Fruit fly (Drosophila melanogaster): Measurements from ENCODE around the gene CG3706.

CG3706 gene

dm6 chrX:947450-948284 lies 15.4 kb upstream of the CG3706 start, which contains the start of gene CG3699 (continued):
- 0 out of 2 replicates have a peak, but pooled peaks have one; percentile 15 for TF ChIP-seq CG31441 (GFP tag; IDR thresholded peaks at IDR 0.05)
- TF ChIP-seq twi (tag; optimal IDR thresholded peaks at IDR 0.05) = no peak
- peak; percentile 39 for TF ChIP-seq Xbp1 (GFP tag; optimal IDR thresholded peaks at IDR 0.05)
- peak; percentile 24 for TF ChIP-seq Mad (GFP tag; optimal IDR thresholded peaks at IDR 0.05)
- no peak for TF ChIP-seq chn (GFP tag; optimal IDR thresholded peaks at IDR 0.05)
- peak; percentile 67 for TF ChIP-seq lab (GFP tag; optimal IDR thresholded peaks at IDR 0.05)
- no peak for TF ChIP-seq odd (GFP tag; optimal IDR thresholded peaks at IDR 0.05)
- TF ChIP-seq CG18011 (GFP tag; optimal IDR thresholded peaks at IDR 0.05) = no peak
- TF ChIP-seq Fer3 (tag; optimal IDR thresholded peaks at IDR 0.05) = peak; percentile 42
- TF ChIP-seq eve (GFP tag; optimal IDR thresholded peaks at IDR 0.05) = no peak
- peak; percentile 34 for TF ChIP-seq ind (GFP tag; optimal IDR thresholded peaks at IDR 0.05)
- no peak for TF ChIP-seq z (GFP tag; IDR thresholded peaks at IDR 0.05)
- no peak for TF ChIP-seq corto (GFP tag; optimal IDR thresholded peaks at IDR 0.05)
- peak; percentile 42; the same call in 1 of the 2 replicates for TF ChIP-seq CG32532 (GFP tag; IDR thresholded peaks at IDR 0.05)
- no peak for TF ChIP-seq pita (GFP tag; optimal IDR thresholded peaks at IDR 0.05)
- TF ChIP-seq crol (GFP tag; IDR thresholded peaks at IDR 0.05) = no peak
- 0 out of 2 replicates have a peak, but pooled peaks have one; percentile 25 for TF ChIP-seq rib (GFP tag; IDR thresholded peaks at IDR 0.05)
- TF ChIP-seq CG9727 (GFP tag; optimal IDR thresholded peaks at IDR 0.05) = peak; percentile 37
- TF ChIP-seq Pdp1 (GFP tag; optimal IDR thresholded peaks at IDR 0.05) = peak; percentile 20 to 76
- no peak for TF ChIP-seq sima (GFP tag; optimal IDR thresholded peaks at IDR 0.05)
- TF ChIP-seq nau (GFP tag; optimal IDR thresholded peaks at IDR 0.05) = peak; percentile 2
- no peak for TF ChIP-seq CG17328 (GFP tag; IDR thresholded peaks at IDR 0.05)
- peak; percentile 20 for TF ChIP-seq CG10147 (GFP tag; optimal IDR thresholded peaks at IDR 0.05)
- TF ChIP-seq CG12155 (GFP tag; optimal IDR thresholded peaks at IDR 0.05) = peak; percentile 35
- no peak for TF ChIP-seq H2.0 (GFP tag; IDR thresholded peaks at IDR 0.05)
- no peak for TF ChIP-seq Vsx1 (GFP tag; optimal IDR thresholded peaks at IDR 0.05)
- TF ChIP-seq Abd-B (GFP tag; optimal IDR thresholded peaks at IDR 0.05) = peak; percentile 18
- no peak for TF ChIP-seq nom (GFP tag; optimal IDR thresholded peaks at IDR 0.05)
- no peak for TF ChIP-seq maf-S (GFP tag; optimal IDR thresholded peaks at IDR 0.05)
- no peak for TF ChIP-seq HLH4C (GFP tag; IDR thresholded peaks at IDR 0.05; ENCODE audit: partially characterized antibody)
- TF ChIP-seq TFAM (GFP tag; optimal IDR thresholded peaks at IDR 0.05) = no peak
- TF ChIP-seq CG10565 (GFP tag; optimal IDR thresholded peaks at IDR 0.05) = no peak
- no peak for TF ChIP-seq lola (GFP tag; optimal IDR thresholded peaks at IDR 0.05)
- no peak for TF ChIP-seq NC2β (GFP tag; optimal IDR thresholded peaks at IDR 0.05)
- peak; percentile 52; the same call in 1 of the 2 replicates for TF ChIP-seq Atf6 (GFP tag; IDR thresholded peaks at IDR 0.05)
- no peak for TF ChIP-seq B-H1 (GFP tag; IDR thresholded peaks at IDR 0.05)
- peak; percentile 16 for TF ChIP-seq CG4328 (GFP tag; optimal IDR thresholded peaks at IDR 0.05)
- no peak for TF ChIP-seq C15 (GFP tag; IDR thresholded peaks at IDR 0.05)
- no peak for TF ChIP-seq CG42726 (GFP tag; IDR thresholded peaks at IDR 0.05; ENCODE audit: partially characterized antibody)
- peak; percentile 26 for TF ChIP-seq Blimp-1 (GFP tag; optimal IDR thresholded peaks at IDR 0.05)
- no peak for TF ChIP-seq fd3F (GFP tag; optimal IDR thresholded peaks at IDR 0.05)
- peak; percentile 43 for TF ChIP-seq CG17385 (GFP tag; optimal IDR thresholded peaks at IDR 0.05)
- no peak for TF ChIP-seq E2f1 (GFP tag; IDR thresholded peaks at IDR 0.05)
- TF ChIP-seq Mrtf (GFP tag; IDR thresholded peaks at IDR 0.05) = no peak
- no peak for TF ChIP-seq CG6254 (GFP tag; optimal IDR thresholded peaks at IDR 0.05)
- TF ChIP-seq ftz-f1 (GFP tag; optimal IDR thresholded peaks at IDR 0.05) = no peak
- peak; percentile 2 for TF ChIP-seq CG4854 (GFP tag; optimal IDR thresholded peaks at IDR 0.05)
- no peak for TF ChIP-seq CG1024 (GFP tag; IDR thresholded peaks at IDR 0.05)

Measured in whole organism, embryonic.